Fruit fly (Drosophila melanogaster) S2 (cell line): ENCODE results near the gene CG6067.

ENCODE experiments used
- CG8478 ChIP-seq: fragments of >200 bp; optimal IDR thresholded peaks from 2 replicates; lab custom pipeline; 2018
- CTCF ChIP-seq, 2 experiments: fragments of >200 bp; optimal IDR thresholded peaks; 2 replicates each; lab custom pipeline; 2018

dm6 chrX:5941824-5942223 lies 13.6 kb upstream of the CG6067 start:
- TF ChIP-seq CG8478 (no peak), CTCF (optimal IDR thresholded peaks at IDR 0.05; lab: Kevin White, UChicago) (no peak)
